Fruit fly (Drosophila melanogaster) whole organism, embryonic: ENCODE results near the gene Rab3-GAP.
A peak's percentile ranks its signal among the peaks of the same experiment; 100 is the strongest.

ENCODE experiments used
- Aef1 ChIP-seq: fragments of 200-800 bp; sonication (Bioruptor generic); IDR thresholded peaks from 3 replicates; pipeline ENCODE4 v1.3.6; 2022; ENCODE audit warnings: missing biosample characterization, missing genetic modification characterization
- C15 ChIP-seq: fragments of 200-800 bp; sonication (Bioruptor generic); IDR thresholded peaks from 3 replicates; pipeline ENCODE4 v1.3.6; 2022; ENCODE audit warnings: missing biosample characterization, missing genetic modification characterization
- CG1024 ChIP-seq: fragments of 200-800 bp; sonication (Bioruptor generic); IDR thresholded peaks from 2 replicates; pipeline ENCODE4 v1.3.6; 2022; ENCODE audit warnings: missing biosample characterization, missing genetic modification characterization
- CG10267 ChIP-seq: fragments of 200-800 bp; sonication (Bioruptor generic); optimal IDR thresholded peaks from 2 replicates; lab custom pipeline; 2018; ENCODE audit warnings: missing biosample characterization, mild to moderate bottlenecking, missing genetic modification characterization, moderate library complexity
- CG10431 ChIP-seq: fragments of 200-800 bp; sonication (Bioruptor generic); optimal IDR thresholded peaks from 3 replicates; lab custom pipeline; 2018; ENCODE audit warnings: missing biosample characterization, mild to moderate bottlenecking, missing genetic modification characterization
- CG10654 ChIP-seq: fragments of 200-800 bp; sonication (Bioruptor generic); optimal IDR thresholded peaks from 2 replicates; lab custom pipeline; 2016; ENCODE audit warnings: missing biosample characterization, missing genetic modification characterization
- CG12299 ChIP-seq: fragments of 200-800 bp; sonication (Bioruptor generic); optimal IDR thresholded peaks from 2 replicates; lab custom pipeline; 2018; ENCODE audit warnings: missing biosample characterization, mild to moderate bottlenecking, missing genetic modification characterization
- CG1233 ChIP-seq: fragments of 200-800 bp; sonication (Bioruptor generic); optimal IDR thresholded peaks from 4 replicates; lab custom pipeline; 2018; ENCODE audit warnings: missing biosample characterization, mild to moderate bottlenecking, missing genetic modification characterization
- CG12659 ChIP-seq: fragments of 200-800 bp; sonication (Bioruptor generic); optimal IDR thresholded peaks from 3 replicates; lab custom pipeline; 2017; ENCODE audit warnings: mild to moderate bottlenecking, missing biosample characterization, missing genetic modification reagents, missing genetic modification characterization
- CG13894 ChIP-seq: fragments of 200-800 bp; sonication (Bioruptor generic); optimal IDR thresholded peaks from 3 replicates; lab custom pipeline; 2018; ENCODE audit warnings: missing biosample characterization, mild to moderate bottlenecking, missing genetic modification characterization, moderate library complexity
- CG17359 ChIP-seq: fragments of 200-800 bp; sonication (Bioruptor generic); optimal IDR thresholded peaks from 3 replicates; lab custom pipeline; 2018; ENCODE audit warnings: missing biosample characterization, mild to moderate bottlenecking, missing genetic modification characterization, moderate library complexity
- CG2678 ChIP-seq: fragments of 200-800 bp; sonication (Bioruptor generic); optimal IDR thresholded peaks from 3 replicates; lab custom pipeline; 2019; ENCODE audit warnings: missing biosample characterization, mild to moderate bottlenecking, missing genetic modification characterization, moderate library complexity
- CG30020 ChIP-seq: fragments of 200-800 bp; optimal IDR thresholded peaks from 2 replicates; lab custom pipeline; 2019; ENCODE audit warnings: missing biosample characterization, mild to moderate bottlenecking, missing genetic modification characterization, moderate library complexity
- CG3065 ChIP-seq: fragments of 200-800 bp; sonication (Bioruptor generic); optimal IDR thresholded peaks from 2 replicates; lab custom pipeline; 2016; ENCODE audit warnings: missing biosample characterization, missing genetic modification characterization
- CG32532 ChIP-seq: fragments of 200-800 bp; sonication (Bioruptor generic); IDR thresholded peaks from 2 replicates; pipeline ENCODE4 v1.3.6; 2022; ENCODE audit warnings: missing biosample characterization, missing genetic modification characterization
- CG43689 ChIP-seq: fragments of 200-800 bp; sonication (Bioruptor generic); IDR thresholded peaks from 2 replicates; pipeline ENCODE4 v1.3.6; 2022; ENCODE audit warnings: missing biosample characterization, missing genetic modification characterization
- CG7928 ChIP-seq: fragments of 200-800 bp; sonication (Bioruptor generic); optimal IDR thresholded peaks from 2 replicates; lab custom pipeline; 2017; ENCODE audit warnings: missing biosample characterization, mild to moderate bottlenecking, missing genetic modification characterization
- CG8388 ChIP-seq: fragments of 200-800 bp; sonication (Bioruptor generic); optimal IDR thresholded peaks from 2 replicates; lab custom pipeline; 2019; ENCODE audit warnings: missing biosample characterization, mild to moderate bottlenecking, missing genetic modification characterization, moderate library complexity
- CG8478 ChIP-seq: fragments of >200 bp; optimal IDR thresholded peaks from 2 replicates; lab custom pipeline; 2018
- CG9609 ChIP-seq: fragments of 200-800 bp; sonication (Bioruptor generic); optimal IDR thresholded peaks from 3 replicates; lab custom pipeline; 2016; ENCODE audit warnings: missing biosample characterization, missing genetic modification characterization
- CG9797 ChIP-seq: fragments of 200-800 bp; sonication (Bioruptor generic); optimal IDR thresholded peaks from 3 replicates; lab custom pipeline; 2018; ENCODE audit warnings: missing biosample characterization, mild to moderate bottlenecking, missing genetic modification characterization
- D19A ChIP-seq: fragments of 200-800 bp; optimal IDR thresholded peaks from 3 replicates; lab custom pipeline; 2019; ENCODE audit warnings: missing biosample characterization, mild to moderate bottlenecking, missing genetic modification characterization, moderate library complexity
- Dad ChIP-seq: fragments of 200-800 bp; sonication (Bioruptor generic); optimal IDR thresholded peaks from 3 replicates; lab custom pipeline; 2016; ENCODE audit warnings: missing biosample characterization, missing genetic modification characterization
- Eip74EF ChIP-seq, 2 experiments: fragments of 200-800 bp in 1 of 2; fragments of >200 bp in 1 of 2; sonication (Bioruptor generic) in 1 of 2; optimal IDR thresholded peaks; 2 replicates each; lab custom pipeline; 2017 to 2019; ENCODE audit warnings: missing biosample characterization in 2 of 2, missing genetic modification characterization in 2 of 2, mild to moderate bottlenecking in 1 of 2, moderate library complexity in 1 of 2
- HLH4C ChIP-seq: fragments of 200-800 bp; sonication (Bioruptor generic); IDR thresholded peaks from 3 replicates; pipeline ENCODE4 v1.3.6; 2022; ENCODE audit warnings: missing biosample characterization, missing genetic modification characterization; ENCODE audit not compliant: partially characterized antibody
- Hmx ChIP-seq: fragments of 200-800 bp; sonication (Bioruptor generic); optimal IDR thresholded peaks from 2 replicates; lab custom pipeline; 2016; ENCODE audit warnings: missing biosample characterization, missing genetic modification characterization
- Hr39 ChIP-seq: fragments of >200 bp; optimal IDR thresholded peaks from 2 replicates; lab custom pipeline; 2017
- Jarid2 ChIP-seq: fragments of 200-800 bp; sonication (Bioruptor generic); optimal IDR thresholded peaks from 3 replicates; lab custom pipeline; 2017; ENCODE audit warnings: mild to moderate bottlenecking, missing biosample characterization, missing genetic modification reagents, missing genetic modification characterization
- Lim3 ChIP-seq: fragments of 200-800 bp; sonication (Bioruptor generic); IDR thresholded peaks from 2 replicates; pipeline ENCODE4 v1.3.6; 2022; ENCODE audit warnings: missing biosample characterization, missing genetic modification characterization
- Mad ChIP-seq: fragments of 200-800 bp; sonication (Bioruptor generic); optimal IDR thresholded peaks from 2 replicates; lab custom pipeline; 2016; ENCODE audit warnings: missing biosample characterization, missing genetic modification characterization
- Mrtf ChIP-seq: fragments of 200-800 bp; sonication (Bioruptor generic); IDR thresholded peaks from 3 replicates; pipeline ENCODE4 v1.3.6; 2022; ENCODE audit warnings: missing biosample characterization, missing genetic modification characterization
- NC2α ChIP-seq: fragments of 200-800 bp; sonication (Bioruptor generic); optimal IDR thresholded peaks from 2 replicates; lab custom pipeline; 2016; ENCODE audit warnings: missing biosample characterization, missing genetic modification characterization
- NfI ChIP-seq: fragments of 200-800 bp; sonication (Bioruptor generic); optimal IDR thresholded peaks from 3 replicates; lab custom pipeline; 2018; ENCODE audit warnings: missing biosample characterization, mild to moderate bottlenecking, missing genetic modification characterization, moderate library complexity
- Ravus ChIP-seq: fragments of 200-800 bp; sonication (Bioruptor generic); IDR thresholded peaks from 2 replicates; pipeline ENCODE4 v1.3.6; 2022; ENCODE audit warnings: missing biosample characterization, missing genetic modification characterization
- Sin3A ChIP-seq: fragments of >200 bp; optimal IDR thresholded peaks from 2 replicates; lab custom pipeline; 2018
- Sry-β ChIP-seq: fragments of 200-800 bp; sonication (Bioruptor generic); optimal IDR thresholded peaks from 2 replicates; lab custom pipeline; 2018; ENCODE audit warnings: missing biosample characterization, mild to moderate bottlenecking, missing genetic modification characterization, moderate library complexity
- Xrp1 ChIP-seq: fragments of 200-800 bp; sonication (Bioruptor generic); IDR thresholded peaks from 2 replicates; pipeline ENCODE4 v1.3.6; 2022; ENCODE audit warnings: missing biosample characterization, missing genetic modification characterization
- ash1 ChIP-seq: fragments of 200-800 bp; sonication (Bioruptor generic); optimal IDR thresholded peaks from 2 replicates; lab custom pipeline; 2018; ENCODE audit warnings: missing biosample characterization, mild to moderate bottlenecking, missing genetic modification characterization
- caup ChIP-seq: fragments of 200-800 bp; sonication (Bioruptor generic); optimal IDR thresholded peaks from 3 replicates; lab custom pipeline; 2017; ENCODE audit warnings: missing biosample characterization, mild to moderate bottlenecking, missing genetic modification characterization, moderate library complexity; ENCODE audit not compliant: severe bottlenecking
- cg ChIP-seq: fragments of 200-800 bp; sonication (Bioruptor generic); optimal IDR thresholded peaks from 3 replicates; lab custom pipeline; 2019; ENCODE audit warnings: missing biosample characterization, mild to moderate bottlenecking, missing genetic modification characterization, moderate library complexity
- dm ChIP-seq: fragments of 200-800 bp; sonication (Bioruptor generic); optimal IDR thresholded peaks from 3 replicates; lab custom pipeline; 2016; ENCODE audit warnings: missing biosample characterization, missing genetic modification characterization
- ftz-f1 ChIP-seq: fragments of 200-800 bp; sonication (Bioruptor generic); optimal IDR thresholded peaks from 2 replicates; lab custom pipeline; 2016; ENCODE audit warnings: missing biosample characterization, missing genetic modification characterization
- fu2 ChIP-seq: fragments of 200-800 bp; sonication (Bioruptor generic); optimal IDR thresholded peaks from 2 replicates; lab custom pipeline; 2016; ENCODE audit warnings: missing biosample characterization, missing genetic modification characterization
- insv ChIP-seq, 2 experiments: fragments of 200-800 bp; sonication (Bioruptor generic); optimal IDR thresholded peaks; 3 replicates each; lab custom pipeline; 2016 to 2018; ENCODE audit warnings: missing biosample characterization in 2 of 2, missing genetic modification characterization in 2 of 2
- inv ChIP-seq: fragments of 200-800 bp; sonication (Bioruptor generic); IDR thresholded peaks from 2 replicates; pipeline ENCODE4 v1.3.6; 2022; ENCODE audit warnings: missing biosample characterization, missing genetic modification characterization; ENCODE audit not compliant: partially characterized antibody
- otp ChIP-seq: fragments of 200-800 bp; sonication (Bioruptor generic); IDR thresholded peaks from 3 replicates; pipeline ENCODE4, ENCODE4 v1.3.6; 2022; ENCODE audit warnings: missing biosample characterization, missing genetic modification characterization
- sens-2 ChIP-seq: fragments of 200-800 bp; sonication (Bioruptor generic); IDR thresholded peaks from 2 replicates; pipeline ENCODE4 v1.3.6; 2022; ENCODE audit warnings: missing biosample characterization, missing genetic modification characterization
- sr ChIP-seq: fragments of 200-800 bp; sonication (Bioruptor generic); IDR thresholded peaks from 3 replicates; pipeline ENCODE4 v1.3.6; 2022; ENCODE audit warnings: missing biosample characterization, missing genetic modification characterization

Gene Rab3-GAP

dm6 chr2L:12103231-12104210 lies 40.5 kb upstream of the Rab3-GAP start, which contains the start of the genes Patsas and ThrRS (continued):
- TF ChIP-seq CG9797 (GFP tag; lab: Kevin White, UChicago) (peak; percentile 70), CG2678 (tag; lab: Kevin White, UChicago) (peak; percentile 91), CG10654 (GFP tag; lab: Kevin White, UChicago) (peak; percentile 82), sr (GFP tag; lab: Robert Waterston, UW) (no peak), Ravus (GFP tag; lab: Robert Waterston, UW) (no peak; the same call in 1 of the 2 replicates), CG1024 (GFP tag; lab: Robert Waterston, UW) (0 out of 2 replicates have a peak, but pooled peaks have one; percentile 38), caup (GFP tag; lab: Kevin White, UChicago) (peak; percentile 86), CG12659 (GFP tag; lab: Kevin White, UChicago) (peak; percentile 93), CG9609 (GFP tag; lab: Kevin White, UChicago) (peak; percentile 52), Dad (peak; percentile 71), CG8478 (lab: Kevin White, UChicago) (no peak), C15 (peak; percentile 52; the same call in 1 of the 3 replicates), Jarid2 (GFP tag; lab: Kevin White, UChicago) (peak; percentile 43), CG43689 (GFP tag; lab: Robert Waterston, UW) (peak; percentile 68), CG30020 (peak; percentile 92), CG17359 (tag; lab: Kevin White, UChicago) (peak; percentile 86), CG3065 (GFP tag; lab: Kevin White, UChicago) (peak; percentile 33), ash1 (GFP tag; lab: Kevin White, UChicago) (no peak), ftz-f1 (GFP tag; lab: Kevin White, UChicago) (no peak), Mad (peak; percentile 54), Eip74EF (GFP tag; optimal IDR thresholded peaks at IDR 0.05; lab: Kevin White, UChicago) (no peak), CG10267 (tag; lab: Kevin White, UChicago) (peak; percentile 84), CG7928 (GFP tag; lab: Kevin White, UChicago) (peak; percentile 65), D19A (peak; percentile 70), CG32532 (GFP tag; lab: Robert Waterston, UW) (peak; percentile 88), Hr39 (lab: Kevin White, UChicago) (no peak), Xrp1 (GFP tag; lab: Robert Waterston, UW) (peak; percentile 82), HLH4C (no peak), Mrtf (GFP tag; lab: Robert Waterston, UW) (peak; percentile 82), dm (GFP tag; lab: Kevin White, UChicago) (peak; percentile 61), CG1233 (peak; percentile 82), Aef1 (peak; percentile 86), inv (GFP tag; lab: Robert Waterston, UW) (no peak), insv (GFP tag; optimal IDR thresholded peaks at IDR 0.05; lab: Kevin White, UChicago) (peak in 1 of 2 experiments; percentile 30), Hmx (GFP tag; lab: Kevin White, UChicago) (peak; percentile 41), CG12299 (tag; lab: Kevin White, UChicago) (peak; percentile 79), sens-2 (GFP tag; lab: Robert Waterston, UW) (peak; percentile 23; the same call in 1 of the 2 replicates), Sry-β (GFP tag; lab: Kevin White, UChicago) (peak; percentile 39), fu2 (peak; percentile 69), CG13894 (tag; lab: Kevin White, UChicago) (peak; percentile 85), NC2α (GFP tag; lab: Kevin White, UChicago) (no peak), NfI (GFP tag; lab: Kevin White, UChicago) (peak; percentile 86), Sin3A (peak; percentile 68), cg (peak; percentile 69), otp (GFP tag; lab: Robert Waterston, UW) (peak; percentile 71; the same call in 2 of the 3 replicates), CG10431 (GFP tag; lab: Kevin White, UChicago) (peak; percentile 33), Lim3 (GFP tag; lab: Robert Waterston, UW) (peak; percentile 44; the same call in 1 of the 2 replicates), CG8388 (GFP tag; lab: Kevin White, UChicago) (peak; percentile 77)
